Worm (Caenorhabditis elegans) whole organism, L1 larva: ENCODE measurements around the gene Y62H9A.9.

Experiments used
- fos-1 ChIP-seq: fragments of 150-350 bp; optimal IDR thresholded peaks from 2 replicates; lab custom pipeline; 2014; ENCODE audit warnings: missing biosample characterization, missing genetic modification characterization
- nhr-12 ChIP-seq: sonication (generic microtip); optimal IDR thresholded peaks from 2 replicates; lab custom pipeline; 2017; ENCODE audit warnings: missing biosample characterization, missing genetic modification characterization
- snpc-4 ChIP-seq: fragments of 150-350 bp; optimal IDR thresholded peaks from 2 replicates; lab custom pipeline; 2014; ENCODE audit warnings: missing biosample characterization, missing genetic modification characterization

DNA sequence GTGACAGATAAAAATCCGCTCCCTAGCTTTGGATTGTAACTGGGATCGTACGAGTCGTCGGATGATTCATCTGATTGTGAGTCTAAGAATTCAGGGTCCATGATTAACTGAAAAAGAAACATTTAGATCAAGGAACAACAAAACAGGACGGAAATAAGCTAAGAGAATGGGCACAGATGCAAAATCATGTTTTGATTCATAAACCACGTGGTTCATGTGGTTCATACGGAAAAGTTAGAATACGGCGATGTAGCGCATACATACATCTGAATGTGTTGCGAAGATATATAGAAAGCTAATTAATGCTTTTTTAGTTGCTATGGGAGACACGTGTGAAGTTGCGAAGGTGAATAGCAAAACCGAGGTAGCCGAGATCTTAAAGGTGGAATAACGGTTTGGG is 44.0 kb upstream of the Y62H9A.9 start, which contains the start of gene F55G7.3:
- TF ChIP-seq nhr-12 (tag; lab: Kevin White, UChicago) (no peak), fos-1 (tag; lab: Kevin White, UChicago) (no peak), snpc-4 (tag; lab: Kevin White, UChicago) (no peak)
